Worm (Caenorhabditis elegans) whole organism, late embryonic: ENCODE measurements around the gene F17E9.15.

Experiments used
- C08G9.2 ChIP-seq: sonication (generic microtip); optimal IDR thresholded peaks from 2 replicates; lab custom pipeline; 2016; ENCODE audit warnings: mild to moderate bottlenecking, missing genetic modification characterization, moderate library complexity, missing compliant biosample characterization
- C38D4.7 ChIP-seq: fragments of 200-800 bp; sonication (Bioruptor generic); optimal IDR thresholded peaks from 2 replicates; lab custom pipeline; 2018; ENCODE audit warnings: mild to moderate bottlenecking, missing genetic modification characterization, moderate library complexity, missing compliant biosample characterization
- F13H6.1 ChIP-seq: sonication (generic microtip); optimal IDR thresholded peaks from 2 replicates; lab custom pipeline; 2016; ENCODE audit warnings: missing genetic modification characterization, missing compliant biosample characterization
- K02D7.2 ChIP-seq: sonication (generic microtip); optimal IDR thresholded peaks from 2 replicates; lab custom pipeline; 2017; ENCODE audit warnings: mild to moderate bottlenecking, missing genetic modification characterization, missing compliant biosample characterization
- ceh-19 ChIP-seq: fragments of 200-800 bp; sonication (Bioruptor generic); optimal IDR thresholded peaks from 2 replicates; lab custom pipeline; 2018; ENCODE audit warnings: mild to moderate bottlenecking, missing genetic modification characterization, missing compliant biosample characterization
- ceh-22 ChIP-seq: sonication (generic microtip); optimal IDR thresholded peaks from 2 replicates; lab custom pipeline; 2017; ENCODE audit warnings: missing biosample characterization, missing genetic modification characterization
- ceh-24 ChIP-seq: sonication (generic microtip); optimal IDR thresholded peaks from 2 replicates; lab custom pipeline; 2016; ENCODE audit warnings: mild to moderate bottlenecking, missing genetic modification characterization, missing compliant biosample characterization
- ceh-30 ChIP-seq: fragments of 150-350 bp; optimal IDR thresholded peaks from 2 replicates; lab custom pipeline; 2014; ENCODE audit warnings: missing biosample characterization, missing genetic modification characterization
- ceh-31 ChIP-seq: sonication (generic microtip); optimal IDR thresholded peaks from 2 replicates; lab custom pipeline; 2016; ENCODE audit warnings: missing genetic modification characterization, missing compliant biosample characterization
- ceh-34 ChIP-seq: sonication (generic microtip); optimal IDR thresholded peaks from 2 replicates; lab custom pipeline; 2016; ENCODE audit warnings: mild to moderate bottlenecking, missing genetic modification characterization, missing compliant biosample characterization
- ceh-48 ChIP-seq: sonication (generic microtip); optimal IDR thresholded peaks from 2 replicates; lab custom pipeline; 2016; ENCODE audit warnings: missing genetic modification characterization, inconsistent platforms, missing compliant biosample characterization
- ceh-9 ChIP-seq: sonication (generic microtip); optimal IDR thresholded peaks from 2 replicates; lab custom pipeline; 2016; ENCODE audit warnings: mild to moderate bottlenecking, missing genetic modification characterization, inconsistent platforms, missing compliant biosample characterization
- dve-1 ChIP-seq: sonication (generic microtip); optimal IDR thresholded peaks from 2 replicates; lab custom pipeline; 2017; ENCODE audit warnings: antibody characterized with exemption, mild to moderate bottlenecking, missing genetic modification characterization, missing compliant biosample characterization
- elt-2 ChIP-seq: sonication (generic microtip); optimal IDR thresholded peaks from 2 replicates; lab custom pipeline; 2016; ENCODE audit warnings: missing genetic modification reagents, missing genetic modification characterization, missing compliant biosample characterization
- ets-4 ChIP-seq: sonication (generic microtip); optimal IDR thresholded peaks from 2 replicates; lab custom pipeline; 2016; ENCODE audit warnings: missing genetic modification characterization, missing compliant biosample characterization
- eyg-1 ChIP-seq: sonication (generic microtip); optimal IDR thresholded peaks from 2 replicates; lab custom pipeline; 2016; ENCODE audit warnings: missing genotype, missing genetic modification characterization, missing compliant biosample characterization
- fax-1 ChIP-seq: sonication (generic microtip); optimal IDR thresholded peaks from 2 replicates; lab custom pipeline; 2016; ENCODE audit warnings: missing genotype, missing genetic modification characterization, missing compliant biosample characterization
- fkh-6 ChIP-seq: sonication (generic microtip); optimal IDR thresholded peaks from 2 replicates; lab custom pipeline; 2016; ENCODE audit warnings: missing genetic modification characterization, missing compliant biosample characterization
- hlh-13 ChIP-seq: fragments of 200-800 bp; sonication (Bioruptor generic); optimal IDR thresholded peaks from 2 replicates; lab custom pipeline; 2018; ENCODE audit warnings: mild to moderate bottlenecking, missing genetic modification characterization, missing compliant biosample characterization
- hlh-15 ChIP-seq: sonication (generic microtip); optimal IDR thresholded peaks from 2 replicates; lab custom pipeline; 2016; ENCODE audit warnings: missing genetic modification characterization, missing compliant biosample characterization
- hlh-30 ChIP-seq: sonication (generic microtip); optimal IDR thresholded peaks from 2 replicates; lab custom pipeline; 2017; ENCODE audit warnings: antibody characterized with exemption, missing genetic modification characterization, missing compliant biosample characterization; ENCODE audit not compliant: insufficient read depth
- hlh-8 ChIP-seq: sonication (generic microtip); optimal IDR thresholded peaks from 2 replicates; lab custom pipeline; 2016; ENCODE audit warnings: missing genotype, missing genetic modification characterization, missing compliant biosample characterization
- madf-2 ChIP-seq: sonication (generic microtip); optimal IDR thresholded peaks from 2 replicates; lab custom pipeline; 2017; ENCODE audit warnings: missing genetic modification characterization, missing compliant biosample characterization
- nfya-1 ChIP-seq: sonication (generic microtip); optimal IDR thresholded peaks from 2 replicates; lab custom pipeline; 2017; ENCODE audit warnings: missing genetic modification characterization, mild to moderate bottlenecking, missing compliant biosample characterization, antibody characterized with exemption, moderate library complexity
- nhr-11 ChIP-seq: fragments of 150-350 bp; optimal IDR thresholded peaks from 2 replicates; lab custom pipeline; 2014; ENCODE audit warnings: missing biosample characterization, missing genetic modification characterization
- nhr-232 ChIP-seq: sonication (generic microtip); optimal IDR thresholded peaks from 2 replicates; lab custom pipeline; 2016; ENCODE audit warnings: missing genetic modification characterization, missing compliant biosample characterization
- pax-1 ChIP-seq: fragments of 150-350 bp; optimal IDR thresholded peaks from 2 replicates; lab custom pipeline; 2014; ENCODE audit warnings: missing biosample characterization, missing genetic modification characterization
- pha-4 ChIP-seq: fragments of 150-350 bp; optimal IDR thresholded peaks from 2 replicates; lab custom pipeline; 2018; ENCODE audit warnings: missing biosample characterization, missing genetic modification reagents, missing genetic modification characterization
- pqm-1 ChIP-seq: sonication (generic microtip); optimal IDR thresholded peaks from 2 replicates; lab custom pipeline; 2016; ENCODE audit warnings: missing genetic modification characterization, missing compliant biosample characterization
- ref-2 ChIP-seq: sonication (generic microtip); optimal IDR thresholded peaks from 2 replicates; lab custom pipeline; 2016; ENCODE audit warnings: missing genetic modification characterization, missing compliant biosample characterization
- rnt-1 ChIP-seq: sonication (generic microtip); optimal IDR thresholded peaks from 2 replicates; lab custom pipeline; 2016; ENCODE audit warnings: missing genetic modification characterization, missing compliant biosample characterization
- sox-4 ChIP-seq: sonication (generic microtip); optimal IDR thresholded peaks from 2 replicates; lab custom pipeline; 2017; ENCODE audit warnings: mild to moderate bottlenecking, missing genetic modification characterization, inconsistent platforms, missing compliant biosample characterization
- tbx-7 ChIP-seq: sonication (generic microtip); optimal IDR thresholded peaks from 2 replicates; lab custom pipeline; 2016; ENCODE audit warnings: missing genotype, missing genetic modification characterization, missing compliant biosample characterization
- unc-3 ChIP-seq, 2 experiments: fragments of 200-800 bp in 1 of 2; sonication (Bioruptor generic) in 1 of 2; sonication (generic microtip) in 1 of 2; conservative IDR thresholded peaks in 1 of 2; optimal IDR thresholded peaks in 1 of 2; 2 replicates each; pipeline versions ENCODE4 v1.3.6 to Lab custom; 2016 to 2022; ENCODE audit warnings: missing compliant biosample characterization in 2 of 2, missing genetic modification characterization in 2 of 2, missing genetic modification reagents in 1 of 2
- unc-42 ChIP-seq: sonication (generic microtip); optimal IDR thresholded peaks from 2 replicates; lab custom pipeline; 2016; ENCODE audit warnings: missing genotype, missing genetic modification characterization, missing compliant biosample characterization
- unc-86 ChIP-seq: sonication (generic microtip); optimal IDR thresholded peaks from 2 replicates; lab custom pipeline; 2016; ENCODE audit warnings: missing genetic modification characterization, missing compliant biosample characterization

The F17E9.15 gene

ce11 chrIV:8377501-8377900, 30.3 kb downstream of the F17E9.15 start, which contains the start of gene D2096.7:
Gene D2096.7 (minus strand): TSS chrIV:8377630.
- TF ChIP-seq nhr-232 (tag; lab: Kevin White, UChicago) (no peak), F13H6.1 (no peak), C38D4.7 (GFP tag; lab: Kevin White, UChicago) (no peak)

- no peak for TF ChIP-seq ceh-34 (tag; lab: Kevin White, UChicago)
- no peak for TF ChIP-seq ceh-9
- TF ChIP-seq madf-2 (tag; lab: Kevin White, UChicago), result no peak
- TF ChIP-seq nhr-11 (tag; lab: Kevin White, UChicago), result no peak
- no peak for TF ChIP-seq ets-4
- no peak for TF ChIP-seq nfya-1 (tag; lab: Kevin White, UChicago)
- no peak for TF ChIP-seq ceh-19 (GFP tag; lab: Kevin White, UChicago)
- TF ChIP-seq unc-42, result no peak
- TF ChIP-seq C08G9.2, result no peak
- no peak for TF ChIP-seq unc-86 (tag; lab: Kevin White, UChicago)
- no peak for TF ChIP-seq ceh-31
- no peak for TF ChIP-seq hlh-13 (GFP tag; lab: Kevin White, UChicago)
- no peak for TF ChIP-seq eyg-1
- TF ChIP-seq hlh-8, result no peak
- TF ChIP-seq pqm-1 (tag; lab: Kevin White, UChicago), result no peak
Observed at ce11 chrIV:8378280-8378679, 31.1 kb downstream of the F17E9.15 start.

- TF ChIP-seq hlh-30 (tag; lab: Kevin White, UChicago) (no peak), nfya-1 (tag; lab: Kevin White, UChicago) (peak; percentile 40), unc-3 (GFP tag; conservative IDR thresholded peaks at IDR 0.05; lab: Robert Waterston, UW) (no peak), unc-3 (tag; optimal IDR thresholded peaks at IDR 0.05; lab: Kevin White, UChicago) (no peak), elt-2 (tag; lab: Kevin White, UChicago) (peak; percentile 11)
Observed at ce11 chrIV:8379278-8379677, 32.1 kb downstream of the F17E9.15 start, which contains the start of gene nap-1. Gene nap-1 (minus strand): TSS chrIV:8379319.

ce11 chrIV:8379683-8380082, 32.5 kb downstream of the F17E9.15 start, which contains the start of gene praf-3:
Gene praf-3 (plus strand): TSS chrIV:8379983.
- TF ChIP-seq tbx-7 (no peak), pax-1 (tag; lab: Kevin White, UChicago) (no peak), fkh-6 (tag; lab: Kevin White, UChicago) (no peak), ceh-30 (no peak), hlh-30 (tag; lab: Kevin White, UChicago) (no peak), rnt-1 (tag; lab: Kevin White, UChicago) (no peak)

- TF ChIP-seq ceh-24 (tag; lab: Kevin White, UChicago) (no peak), elt-2 (tag; lab: Kevin White, UChicago) (peak; percentile 87), nfya-1 (tag; lab: Kevin White, UChicago) (no peak), ceh-22 (tag; lab: Kevin White, UChicago) (no peak), ceh-30 (no peak), fax-1 (no peak), hlh-8 (no peak)
Observed at ce11 chrIV:8380266-8380850, 33.1 kb downstream of the F17E9.15 start.

ce11 chrIV:8382695-8383094, 35.5 kb downstream of the F17E9.15 start, which contains the start of gene D2096.9:
Gene D2096.9 (minus strand): TSS chrIV:8382795.
- TF ChIP-seq hlh-13 (GFP tag; lab: Kevin White, UChicago), result no peak
- TF ChIP-seq K02D7.2, result no peak
- no peak for TF ChIP-seq hlh-30 (tag; lab: Kevin White, UChicago)
- no peak for TF ChIP-seq dve-1 (tag; lab: Kevin White, UChicago)
- no peak for TF ChIP-seq pha-4 (tag; lab: Kevin White, UChicago)
- no peak for TF ChIP-seq hlh-15 (tag; lab: Kevin White, UChicago)
- no peak for TF ChIP-seq sox-4
- no peak for TF ChIP-seq ceh-48 (tag; lab: Kevin White, UChicago)
- no peak for TF ChIP-seq ref-2 (tag; lab: Kevin White, UChicago)
- TF ChIP-seq unc-42, result no peak
